Fruit fly (Drosophila melanogaster) whole organism, embryonic: Measurements from ENCODE around the gene CG10298.
A peak's percentile ranks its signal among the peaks of the same experiment; 100 is the strongest.

ENCODE experiments used
- Atf6 ChIP-seq: fragments of 200-800 bp; sonication (Bioruptor generic); IDR thresholded peaks from 2 replicates; pipeline ENCODE4 v1.3.6; 2022; ENCODE audit warnings: missing biosample characterization, missing genetic modification characterization
- Bteb2 ChIP-seq: fragments of 200-800 bp; sonication (Bioruptor generic); optimal IDR thresholded peaks from 2 replicates; lab custom pipeline; 2016; ENCODE audit warnings: missing biosample characterization, missing genetic modification characterization
- CG11696 ChIP-seq: fragments of 200-800 bp; sonication (Bioruptor generic); IDR thresholded peaks from 2 replicates; pipeline ENCODE4 v1.3.6; 2022; ENCODE audit warnings: missing biosample characterization, missing genetic modification characterization
- CG12659 ChIP-seq: fragments of 200-800 bp; sonication (Bioruptor generic); optimal IDR thresholded peaks from 3 replicates; lab custom pipeline; 2017; ENCODE audit warnings: mild to moderate bottlenecking, missing biosample characterization, missing genetic modification reagents, missing genetic modification characterization
- CG12769 ChIP-seq: fragments of 200-800 bp; sonication (Bioruptor generic); optimal IDR thresholded peaks from 2 replicates; lab custom pipeline; 2019; ENCODE audit warnings: missing biosample characterization, mild to moderate bottlenecking, missing genetic modification characterization, moderate library complexity
- CG13287 ChIP-seq: fragments of 200-800 bp; sonication (Bioruptor generic); IDR thresholded peaks from 2 replicates; pipeline ENCODE4 v1.3.6; 2022; ENCODE audit warnings: missing biosample characterization, missing genetic modification characterization; ENCODE audit not compliant: partially characterized antibody
- CG14014 ChIP-seq: fragments of 200-800 bp; sonication (Bioruptor generic); IDR thresholded peaks from 2 replicates; pipeline ENCODE4 v1.3.6; 2022; ENCODE audit warnings: missing biosample characterization, missing genetic modification characterization
- CG16813 ChIP-seq: fragments of 200-800 bp; sonication (Bioruptor generic); IDR thresholded peaks from 3 replicates; pipeline ENCODE4 v1.3.6; 2022; ENCODE audit warnings: missing biosample characterization, missing genetic modification characterization; ENCODE audit not compliant: partially characterized antibody
- CG17802 ChIP-seq: fragments of 200-800 bp; sonication (Bioruptor generic); optimal IDR thresholded peaks from 2 replicates; lab custom pipeline; 2018; ENCODE audit warnings: missing biosample characterization, mild to moderate bottlenecking, missing genetic modification characterization, moderate library complexity
- CG1832 ChIP-seq: fragments of 200-800 bp; sonication (Bioruptor generic); optimal IDR thresholded peaks from 2 replicates; lab custom pipeline; 2017; ENCODE audit warnings: missing biosample characterization, mild to moderate bottlenecking, missing genetic modification characterization, inconsistent platforms
- CG2129 ChIP-seq: fragments of 200-800 bp; sonication (Bioruptor generic); IDR thresholded peaks from 2 replicates; pipeline ENCODE4 v1.3.6; 2022; ENCODE audit warnings: missing biosample characterization, missing genetic modification characterization; ENCODE audit not compliant: partially characterized antibody
- CG3065 ChIP-seq: fragments of 200-800 bp; sonication (Bioruptor generic); optimal IDR thresholded peaks from 2 replicates; lab custom pipeline; 2016; ENCODE audit warnings: missing biosample characterization, missing genetic modification characterization
- CG31365 ChIP-seq: fragments of 200-800 bp; sonication (Bioruptor generic); optimal IDR thresholded peaks from 2 replicates; lab custom pipeline; 2018; ENCODE audit warnings: missing biosample characterization, mild to moderate bottlenecking, missing genetic modification characterization
- CG34224 ChIP-seq: fragments of 200-800 bp; sonication (Bioruptor generic); IDR thresholded peaks from 3 replicates; pipeline ENCODE4 v1.3.6; 2022; ENCODE audit warnings: missing biosample characterization, missing genetic modification characterization; ENCODE audit not compliant: partially characterized antibody
- CG3726 ChIP-seq: fragments of 200-800 bp; sonication (Bioruptor generic); IDR thresholded peaks from 3 replicates; pipeline ENCODE4, ENCODE4 v1.3.6; 2022; ENCODE audit warnings: missing biosample characterization, missing genetic modification characterization
- CG3838 ChIP-seq: fragments of 200-800 bp; sonication (Bioruptor generic); optimal IDR thresholded peaks from 3 replicates; lab custom pipeline; 2016; ENCODE audit warnings: missing biosample characterization, missing genetic modification characterization
- CG5180 ChIP-seq: fragments of 200-800 bp; sonication (Bioruptor generic); optimal IDR thresholded peaks from 3 replicates; lab custom pipeline; 2017; ENCODE audit warnings: missing biosample characterization, missing genetic modification characterization, mild to moderate bottlenecking, moderate library complexity, missing genetic modification reagents
- CG7745 ChIP-seq: fragments of 200-800 bp; sonication (Bioruptor generic); optimal IDR thresholded peaks from 2 replicates; lab custom pipeline; 2018; ENCODE audit warnings: missing biosample characterization, mild to moderate bottlenecking, missing genetic modification characterization, moderate library complexity
- CG7786 ChIP-seq: fragments of 200-800 bp; sonication (Bioruptor generic); optimal IDR thresholded peaks from 2 replicates; lab custom pipeline; 2016; ENCODE audit warnings: missing biosample characterization, missing genetic modification characterization
- CG8359 ChIP-seq: fragments of 200-800 bp; sonication (Bioruptor generic); optimal IDR thresholded peaks from 2 replicates; lab custom pipeline; 2017; ENCODE audit warnings: missing biosample characterization, mild to moderate bottlenecking, missing genetic modification characterization, borderline replicate concordance
- CG8478 ChIP-seq: fragments of >200 bp; optimal IDR thresholded peaks from 2 replicates; lab custom pipeline; 2018
- CG9609 ChIP-seq: fragments of 200-800 bp; sonication (Bioruptor generic); optimal IDR thresholded peaks from 3 replicates; lab custom pipeline; 2016; ENCODE audit warnings: missing biosample characterization, missing genetic modification characterization
- CoRest ChIP-seq: fragments of 200-800 bp; sonication (Bioruptor generic); optimal IDR thresholded peaks from 3 replicates; lab custom pipeline; 2018; ENCODE audit warnings: missing biosample characterization, mild to moderate bottlenecking, missing genetic modification characterization, moderate library complexity
- ERR ChIP-seq: fragments of 200-800 bp; sonication (Bioruptor generic); optimal IDR thresholded peaks from 2 replicates; lab custom pipeline; 2016; ENCODE audit warnings: missing biosample characterization, missing genetic modification characterization
- Gug ChIP-seq: fragments of 200-800 bp; sonication (Bioruptor generic); IDR thresholded peaks from 4 replicates; pipeline ENCODE4 v1.3.6; 2022; ENCODE audit warnings: missing biosample characterization, missing genetic modification characterization
- Hr78 ChIP-seq, 2 experiments: fragments of 200-800 bp in 1 of 2; fragments of >200 bp in 1 of 2; sonication (Bioruptor generic) in 1 of 2; optimal IDR thresholded peaks; 2 replicates each; lab custom pipeline; 2017 to 2019; ENCODE audit warnings: missing biosample characterization in 2 of 2, missing genetic modification characterization in 2 of 2, mild to moderate bottlenecking in 1 of 2, moderate library complexity in 1 of 2
- NK7.1 ChIP-seq: fragments of 200-800 bp; sonication (Bioruptor generic); optimal IDR thresholded peaks from 3 replicates; lab custom pipeline; 2016; ENCODE audit warnings: missing biosample characterization, missing genetic modification characterization
- Neu2 ChIP-seq: fragments of 200-800 bp; sonication (Bioruptor generic); optimal IDR thresholded peaks from 3 replicates; lab custom pipeline; 2016; ENCODE audit warnings: missing biosample characterization, missing genetic modification characterization, borderline replicate concordance
- Nf-YC ChIP-seq: fragments of 200-800 bp; optimal IDR thresholded peaks from 3 replicates; lab custom pipeline; 2019; ENCODE audit warnings: missing biosample characterization, mild to moderate bottlenecking, missing genetic modification characterization, moderate library complexity
- Oaz ChIP-seq: fragments of 200-800 bp; sonication (Bioruptor generic); IDR thresholded peaks from 2 replicates; pipeline ENCODE4 v1.3.6; 2022; ENCODE audit warnings: missing biosample characterization, missing genetic modification characterization
- Sox102F ChIP-seq: fragments of 200-800 bp; sonication (Bioruptor generic); optimal IDR thresholded peaks from 2 replicates; lab custom pipeline; 2018; ENCODE audit warnings: missing biosample characterization, mild to moderate bottlenecking, missing genetic modification characterization, moderate library complexity
- Sry-δ ChIP-seq: fragments of 200-800 bp; sonication (Bioruptor generic); optimal IDR thresholded peaks from 2 replicates; lab custom pipeline; 2016; ENCODE audit warnings: missing biosample characterization, missing genetic modification characterization
- YL-1 ChIP-seq: fragments of 200-800 bp; sonication (Bioruptor generic); optimal IDR thresholded peaks from 3 replicates; lab custom pipeline; 2017; ENCODE audit warnings: missing biosample characterization, mild to moderate bottlenecking, missing genetic modification characterization
- amos ChIP-seq: fragments of 200-800 bp; sonication (Bioruptor generic); IDR thresholded peaks from 2 replicates; pipeline ENCODE4 v1.3.6; 2022; ENCODE audit warnings: missing biosample characterization, missing genetic modification characterization; ENCODE audit not compliant: partially characterized antibody
- bsh ChIP-seq, 2 experiments: fragments of 200-800 bp; sonication (Bioruptor generic); optimal IDR thresholded peaks; 2 replicates each; lab custom pipeline; 2017 to 2018; ENCODE audit warnings: mild to moderate bottlenecking in 2 of 2, missing biosample characterization in 2 of 2, missing genetic modification characterization in 2 of 2, moderate library complexity in 1 of 2
- corto ChIP-seq: fragments of 200-800 bp; sonication (Bioruptor generic); optimal IDR thresholded peaks from 2 replicates; lab custom pipeline; 2016; ENCODE audit warnings: missing biosample characterization, mild to moderate bottlenecking, missing genetic modification characterization, moderate library complexity
- gfzf ChIP-seq: fragments of 200-800 bp; sonication (Bioruptor generic); optimal IDR thresholded peaks from 2 replicates; lab custom pipeline; 2016; ENCODE audit warnings: missing biosample characterization, mild to moderate bottlenecking, missing genetic modification characterization, moderate library complexity
- grn ChIP-seq: fragments of 200-800 bp; sonication (Bioruptor generic); optimal IDR thresholded peaks from 3 replicates; lab custom pipeline; 2017; ENCODE audit warnings: missing biosample characterization, missing genetic modification characterization
- insv ChIP-seq, 2 experiments: fragments of 200-800 bp; sonication (Bioruptor generic); optimal IDR thresholded peaks; 3 replicates each; lab custom pipeline; 2016 to 2018; ENCODE audit warnings: missing biosample characterization in 2 of 2, missing genetic modification characterization in 2 of 2
- lab ChIP-seq: fragments of 200-800 bp; sonication (Bioruptor generic); optimal IDR thresholded peaks from 3 replicates; lab custom pipeline; 2017; ENCODE audit warnings: missing biosample characterization, missing genetic modification characterization, mild to moderate bottlenecking, moderate library complexity, missing genetic modification reagents
- nau ChIP-seq: fragments of 200-800 bp; sonication (Bioruptor generic); optimal IDR thresholded peaks from 3 replicates; lab custom pipeline; 2017; ENCODE audit warnings: missing biosample characterization, mild to moderate bottlenecking, missing genetic modification characterization, missing genetic modification reagents
- otp ChIP-seq: fragments of 200-800 bp; sonication (Bioruptor generic); IDR thresholded peaks from 3 replicates; pipeline ENCODE4, ENCODE4 v1.3.6; 2022; ENCODE audit warnings: missing biosample characterization, missing genetic modification characterization
- pzg ChIP-seq: fragments of 200-800 bp; sonication (Bioruptor generic); optimal IDR thresholded peaks from 3 replicates; lab custom pipeline; 2018; ENCODE audit warnings: missing biosample characterization, mild to moderate bottlenecking, missing genetic modification characterization, moderate library complexity
- sna ChIP-seq: fragments of 200-800 bp; sonication (Bioruptor generic); IDR thresholded peaks from 2 replicates; pipeline ENCODE4 v1.3.6; 2022; ENCODE audit warnings: missing biosample characterization, missing genetic modification characterization; ENCODE audit not compliant: partially characterized antibody
- so ChIP-seq: fragments of 200-800 bp; sonication (Bioruptor generic); IDR thresholded peaks from 3 replicates; pipeline ENCODE4 v1.3.6; 2022; ENCODE audit warnings: missing biosample characterization, missing genetic modification characterization
- sob ChIP-seq: fragments of 200-800 bp; sonication (Bioruptor generic); IDR thresholded peaks from 2 replicates; pipeline ENCODE4 v1.3.6; 2022; ENCODE audit warnings: missing biosample characterization, missing genetic modification characterization
- ssp ChIP-seq: fragments of 200-800 bp; sonication (Bioruptor generic); IDR thresholded peaks from 2 replicates; pipeline ENCODE4 v1.3.6; 2022; ENCODE audit warnings: missing biosample characterization, missing genetic modification characterization
- tx ChIP-seq: fragments of 200-800 bp; sonication (Bioruptor generic); optimal IDR thresholded peaks from 2 replicates; lab custom pipeline; 2016; ENCODE audit warnings: missing biosample characterization, missing genetic modification characterization
- vnd ChIP-seq: fragments of 200-800 bp; sonication (Bioruptor generic); IDR thresholded peaks from 3 replicates; pipeline ENCODE4 v1.3.6; 2022; ENCODE audit warnings: missing biosample characterization, missing genetic modification characterization; ENCODE audit not compliant: partially characterized antibody
- yki ChIP-seq: fragments of >200 bp; optimal IDR thresholded peaks from 3 replicates; lab custom pipeline; 2018
- zen2 ChIP-seq: fragments of 200-800 bp; sonication (Bioruptor generic); IDR thresholded peaks from 3 replicates; pipeline ENCODE4 v1.3.6; 2022; ENCODE audit warnings: missing biosample characterization, missing genetic modification characterization; ENCODE audit not compliant: partially characterized antibody

The CG10298 gene

DNA sequence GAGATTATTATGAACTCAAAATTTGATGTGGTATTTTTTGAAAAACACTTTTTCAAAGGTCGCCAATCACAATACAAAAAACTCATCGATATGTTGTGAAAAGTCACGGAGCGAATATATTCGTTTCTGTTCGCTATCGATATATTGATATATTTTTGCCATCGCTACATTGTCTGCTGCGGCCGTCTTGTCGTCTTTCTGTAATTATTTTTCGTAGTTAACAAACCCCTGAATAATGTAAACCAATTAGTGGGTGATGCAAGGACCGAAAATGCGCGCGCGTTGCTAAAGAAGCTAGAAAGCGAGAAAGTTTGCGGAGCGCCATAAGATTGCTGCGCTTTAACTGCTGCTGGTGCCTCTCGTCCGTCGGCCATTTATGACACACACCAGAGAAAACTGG, 8.0 kb downstream of the CG10298 start, which contains the start of gene Pak (continued):
- TF ChIP-seq CG2129 (peak; percentile 76), CoRest (tag; lab: Kevin White, UChicago) (peak; percentile 55), Nf-YC (tag; lab: Kevin White, UChicago) (peak; percentile 41), gfzf (peak; percentile 56), CG7745 (no peak), Neu2 (GFP tag; lab: Kevin White, UChicago) (no peak), ssp (GFP tag; lab: Robert Waterston, UW) (no peak), CG3726 (GFP tag; lab: Robert Waterston, UW) (no peak), amos (GFP tag; lab: Robert Waterston, UW) (peak; percentile 97), vnd (peak; percentile 95), CG12659 (GFP tag; lab: Kevin White, UChicago) (peak; percentile 62), corto (GFP tag; lab: Kevin White, UChicago) (no peak), CG1832 (GFP tag; lab: Kevin White, UChicago) (no peak), CG3838 (GFP tag; lab: Kevin White, UChicago) (no peak), CG5180 (GFP tag; lab: Kevin White, UChicago) (no peak), Hr78 (GFP tag; optimal IDR thresholded peaks at IDR 0.05; lab: Kevin White, UChicago) (no peak), sna (GFP tag; lab: Robert Waterston, UW) (peak; percentile 92), YL-1 (GFP tag; lab: Kevin White, UChicago) (peak; percentile 15), Sry-δ (GFP tag; lab: Kevin White, UChicago) (peak; percentile 97), CG9609 (GFP tag; lab: Kevin White, UChicago) (no peak), sob (GFP tag; lab: Robert Waterston, UW) (no peak), Atf6 (GFP tag; lab: Robert Waterston, UW) (no peak), CG11696 (no peak), CG16813 (peak; percentile 95), zen2 (peak; percentile 90), CG14014 (GFP tag; lab: Robert Waterston, UW) (no peak), Sox102F (GFP tag; lab: Kevin White, UChicago) (no peak), CG17802 (no peak), nau (no peak), Oaz (GFP tag; lab: Robert Waterston, UW) (no peak), CG13287 (peak; percentile 95)

DNA sequence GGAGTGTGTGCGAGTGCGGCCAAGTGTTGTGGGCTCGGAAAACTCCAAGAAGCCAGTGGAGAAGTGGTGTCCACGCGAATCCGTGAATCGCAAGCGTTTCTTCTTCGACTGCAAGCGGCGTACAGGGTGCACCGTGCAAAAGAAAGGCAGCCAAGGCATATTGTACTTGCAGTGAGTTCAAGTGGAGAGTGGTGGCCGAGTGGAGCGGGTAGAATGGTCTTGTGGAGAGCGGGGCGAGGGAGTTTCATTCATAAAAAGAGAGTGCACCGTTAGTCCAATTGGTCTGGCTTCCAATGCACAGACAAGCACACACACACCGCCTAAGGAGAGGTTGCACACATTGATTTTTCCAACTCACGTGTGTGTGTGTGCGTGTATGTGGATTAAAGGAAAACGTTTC, 8.4 kb downstream of the CG10298 start:
- TF ChIP-seq Bteb2 (no peak), CG8478 (no peak), CG16813 (no peak), CG7786 (GFP tag; lab: Kevin White, UChicago) (no peak), ERR (GFP tag; lab: Kevin White, UChicago) (no peak), grn (GFP tag; lab: Kevin White, UChicago) (no peak), bsh (GFP tag; optimal IDR thresholded peaks at IDR 0.05; lab: Kevin White, UChicago) (no peak), yki (no peak), CG3065 (GFP tag; lab: Kevin White, UChicago) (no peak), CG12769 (tag; lab: Kevin White, UChicago) (no peak), lab (GFP tag; lab: Kevin White, UChicago) (no peak), CG8359 (peak; percentile 43), NK7.1 (GFP tag; lab: Kevin White, UChicago) (no peak), CG34224 (GFP tag; lab: Robert Waterston, UW) (no peak), so (GFP tag; lab: Robert Waterston, UW) (peak; percentile 44; the same call in 1 of the 3 replicates), insv (GFP tag; optimal IDR thresholded peaks at IDR 0.05; lab: Kevin White, UChicago) (peak; percentile 44 to 93), pzg (no peak), otp (GFP tag; lab: Robert Waterston, UW) (0 out of 3 replicates have a peak, but pooled peaks have one; percentile 4), gfzf (no peak), Gug (GFP tag; lab: Robert Waterston, UW) (no peak), tx (GFP tag; lab: Kevin White, UChicago) (no peak), CG31365 (tag; lab: Kevin White, UChicago) (no peak)
